Worm (Caenorhabditis elegans): ENCODE data around the gene Y44A6D.7.

DNA sequence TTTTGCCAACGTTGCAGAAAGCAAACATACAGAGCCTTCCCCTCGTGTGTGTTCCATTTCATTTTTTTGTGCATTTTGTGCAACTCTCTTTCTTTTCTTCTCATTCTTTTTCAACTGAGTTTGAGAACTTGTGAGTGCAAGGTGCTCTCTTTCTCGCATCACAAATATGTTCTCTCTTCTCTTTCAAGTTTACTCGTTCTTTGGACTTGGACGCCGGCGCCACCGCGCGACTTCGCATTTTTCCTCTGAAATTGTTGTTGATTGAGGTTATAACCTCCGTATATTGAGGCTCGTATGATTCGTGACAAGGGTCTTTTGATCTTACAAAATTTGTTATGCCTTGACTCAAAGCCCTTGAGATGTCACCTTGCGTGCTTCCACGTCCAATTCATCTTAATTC is 37.8 kb upstream of the Y44A6D.7 start:
- TF ChIP-seq elt-2 (tag; optimal IDR thresholded peaks at IDR 0.05) (no peak), tbx-2 (tag; optimal IDR thresholded peaks at IDR 0.05) (no peak), pha-4 (tag; optimal IDR thresholded peaks at IDR 0.05) (no peak), ceh-31 (tag; optimal IDR thresholded peaks at IDR 0.05) (no peak), rnt-1 (tag; optimal IDR thresholded peaks at IDR 0.05) (no peak), pag-3 (tag; optimal IDR thresholded peaks at IDR 0.05; ENCODE audit: borderline replicate concordance) (no peak), unc-3 (GFP tag; conservative IDR thresholded peaks at IDR 0.05) (no peak), unc-3 (tag; optimal IDR thresholded peaks at IDR 0.05) (no peak), nhr-11 (tag; optimal IDR thresholded peaks at IDR 0.05) (no peak), ets-4 (tag; optimal IDR thresholded peaks at IDR 0.05) (no peak), mec-3 (tag; optimal IDR thresholded peaks at IDR 0.05; ENCODE audit: borderline replicate concordance) (no peak), nfya-1 (tag; optimal IDR thresholded peaks at IDR 0.05) (no peak)

Measured in whole organism, late embryonic.